Worm (Caenorhabditis elegans): Measurements from ENCODE around the gene F07C3.2.

DNA sequence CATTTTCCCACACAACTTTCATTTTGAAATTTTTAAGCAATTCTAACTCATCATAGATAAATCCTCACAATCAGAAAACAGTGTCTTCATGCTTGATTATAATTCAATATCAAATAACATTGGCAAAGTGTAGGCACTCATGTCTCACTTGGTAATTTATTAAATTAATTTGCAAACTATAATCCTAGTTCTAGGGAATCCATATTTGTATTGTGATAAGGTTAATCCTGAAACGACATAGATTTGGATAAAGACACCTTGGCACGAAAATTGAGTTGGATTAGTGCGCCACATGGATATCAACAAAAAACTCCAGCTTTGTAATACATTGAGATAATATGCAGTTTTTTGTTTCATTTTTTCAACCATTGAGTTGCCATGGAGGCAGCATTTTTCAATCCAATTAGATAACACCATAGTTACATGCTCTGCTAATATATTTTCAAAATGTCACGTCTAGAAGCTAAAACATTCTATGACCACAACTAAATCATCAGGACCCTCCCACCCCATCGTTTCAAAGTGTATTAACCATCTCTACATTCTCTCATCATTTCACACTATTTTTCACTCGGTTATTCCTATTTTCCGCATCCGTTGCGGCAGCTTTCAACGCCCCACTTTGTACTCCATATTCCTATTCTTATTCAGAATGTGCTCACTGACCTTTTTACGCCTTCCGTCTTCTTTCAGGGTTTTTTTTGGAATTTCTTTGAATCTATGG, 42.0 kb upstream of the F07C3.2 start:
- no peak for TF ChIP-seq drap-1 (GFP tag; optimal IDR thresholded peaks at IDR 0.05)
- TF ChIP-seq unc-62 (GFP tag; optimal IDR thresholded peaks at IDR 0.05), result no peak
- TF ChIP-seq unc-39 (tag; optimal IDR thresholded peaks at IDR 0.05), result no peak
- TF ChIP-seq nhr-12 (tag; optimal IDR thresholded peaks at IDR 0.05), result no peak
- no peak for TF ChIP-seq lin-13 (tag; optimal IDR thresholded peaks at IDR 0.05)
- TF ChIP-seq snpc-4 (tag; optimal IDR thresholded peaks at IDR 0.05), result no peak
- no peak for TF ChIP-seq sptf-1 (tag; optimal IDR thresholded peaks at IDR 0.05)
